Fruit fly (Drosophila melanogaster): ENCODE data around the gene CG31441.

DNA sequence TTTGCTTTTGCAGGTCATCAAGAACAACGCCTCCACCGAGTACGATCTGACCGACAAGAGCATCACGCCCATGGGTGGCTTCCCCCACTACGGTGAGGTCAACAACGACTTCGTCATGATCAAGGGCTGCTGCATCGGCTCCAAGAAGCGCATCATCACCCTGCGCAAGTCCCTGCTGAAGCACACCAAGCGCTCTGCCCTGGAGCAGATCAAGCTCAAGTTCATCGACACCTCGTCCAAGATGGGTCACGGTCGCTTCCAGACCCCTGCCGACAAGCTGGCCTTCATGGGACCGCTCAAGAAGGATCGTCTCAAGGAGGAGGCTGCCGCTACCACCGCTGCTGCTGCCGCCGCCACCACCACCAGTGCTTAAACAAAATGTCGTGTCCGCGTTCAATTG lies 11.6 kb upstream of the CG31441 start:
- no peak for TF ChIP-seq unc-4 (GFP tag; IDR thresholded peaks at IDR 0.05; ENCODE audit: partially characterized antibody)
- TF ChIP-seq dati (GFP tag; IDR thresholded peaks at IDR 0.05): no peak
- no peak for TF ChIP-seq CG4707 (GFP tag; optimal IDR thresholded peaks at IDR 0.05)
- no peak for TF ChIP-seq sna (GFP tag; IDR thresholded peaks at IDR 0.05; ENCODE audit: partially characterized antibody)
- no peak for TF ChIP-seq CG10543 (GFP tag; optimal IDR thresholded peaks at IDR 0.05)
- TF ChIP-seq CG11504 (tag; optimal IDR thresholded peaks at IDR 0.05): no peak
- no peak for TF ChIP-seq Dip3 (GFP tag; optimal IDR thresholded peaks at IDR 0.05)
- no peak for TF ChIP-seq nerfin-1 (tag; optimal IDR thresholded peaks at IDR 0.05)

Measured in whole organism, embryonic.